Worm (Caenorhabditis elegans) whole organism, L4 larva: ENCODE data around the gene mics-1.

ENCODE experiments used
- ZK337.2 ChIP-seq: fragments of 200-800 bp; sonication (Bioruptor generic); IDR thresholded peaks from 2 replicates; pipeline ENCODE4 v1.3.6; 2022; ENCODE audit warnings: missing genetic modification reagents, missing genetic modification characterization, missing compliant biosample characterization
- aly-2 ChIP-seq: sonication (generic microtip); optimal IDR thresholded peaks from 2 replicates; lab custom pipeline; 2018; ENCODE audit warnings: missing biosample characterization, missing genetic modification characterization
- cey-2 ChIP-seq: sonication (generic microtip); optimal IDR thresholded peaks from 3 replicates; lab custom pipeline; 2017; ENCODE audit warnings: missing genetic modification characterization, mild to moderate bottlenecking, missing compliant biosample characterization, antibody characterized with exemption, borderline replicate concordance; ENCODE audit not compliant: insufficient read depth
- dve-1 ChIP-seq: sonication (generic microtip); optimal IDR thresholded peaks from 2 replicates; lab custom pipeline; 2017; ENCODE audit warnings: antibody characterized with exemption, mild to moderate bottlenecking, missing genetic modification characterization, missing compliant biosample characterization; ENCODE audit not compliant: insufficient read depth
- fos-1 ChIP-seq: fragments of 150-350 bp; optimal IDR thresholded peaks from 2 replicates; lab custom pipeline; 2014; ENCODE audit warnings: missing biosample characterization, missing genetic modification characterization
- nhr-25 ChIP-seq: sonication (generic microtip); optimal IDR thresholded peaks from 2 replicates; lab custom pipeline; 2017; ENCODE audit warnings: missing genetic modification characterization, mild to moderate bottlenecking, missing compliant biosample characterization, antibody characterized with exemption, moderate library complexity, borderline replicate concordance; ENCODE audit not compliant: insufficient read depth
- nhr-28 ChIP-seq: fragments of 150-350 bp; optimal IDR thresholded peaks from 2 replicates; lab custom pipeline; 2014; ENCODE audit warnings: missing biosample characterization, missing genetic modification characterization
- spr-3 ChIP-seq: fragments of 200-800 bp; sonication (Bioruptor generic); optimal IDR thresholded peaks from 2 replicates; lab custom pipeline; 2018; ENCODE audit warnings: mild to moderate bottlenecking, missing genetic modification characterization, missing compliant biosample characterization
- unc-62 ChIP-seq, 3 experiments: fragments of 150-350 bp in 1 of 3; sonication (generic microtip); optimal IDR thresholded peaks in 2 of 3; peaks in 1 of 3; 1 replicate in 1 of 3; 2 replicates in 2 of 3; lab custom pipeline; 2014 to 2017; ENCODE audit warnings: missing biosample characterization in 3 of 3, missing genetic modification characterization in 3 of 3, missing genetic modification reagents in 3 of 3, missing genotype in 1 of 3
- zag-1 ChIP-seq: fragments of 150-350 bp; optimal IDR thresholded peaks from 2 replicates; lab custom pipeline; 2014; ENCODE audit warnings: missing biosample characterization, missing genetic modification characterization
- zfp-3 ChIP-seq: fragments of 200-800 bp; sonication (Bioruptor generic); conservative IDR thresholded peaks from 2 replicates; pipeline ENCODE4 v1.3.6; 2022; ENCODE audit warnings: missing genetic modification reagents, missing genetic modification characterization, missing compliant biosample characterization

DNA sequence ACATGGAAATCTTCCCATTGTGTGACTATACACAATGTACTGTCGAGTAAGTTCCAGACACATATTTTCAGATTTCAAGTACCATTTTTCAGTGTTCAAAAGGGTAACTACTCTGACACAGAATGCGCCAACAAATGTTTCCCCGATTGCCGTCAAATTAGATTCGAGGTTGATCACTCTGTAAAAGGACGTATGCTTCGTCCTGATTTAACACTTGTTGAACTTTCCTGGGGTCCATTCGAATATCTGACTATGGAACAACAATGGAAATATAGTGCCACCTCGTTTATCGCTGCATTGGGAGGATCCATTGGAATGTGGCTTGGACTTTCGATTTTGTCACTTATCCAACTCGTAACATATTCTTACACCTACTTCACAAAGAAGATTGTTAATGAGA is 3.9 kb downstream of the mics-1 start:
- TF ChIP-seq ZK337.2 (GFP tag; lab: Robert Waterston, UW): no peak
- TF ChIP-seq zfp-3: no peak
- TF ChIP-seq fos-1: no peak
- TF ChIP-seq cey-2 (tag; lab: Kevin White, UChicago): no peak
- TF ChIP-seq spr-3 (GFP tag; lab: Kevin White, UChicago): no peak
- TF ChIP-seq dve-1 (tag; lab: Kevin White, UChicago): no peak
- no peak for TF ChIP-seq nhr-25
- no peak for TF ChIP-seq nhr-28 (tag; lab: Kevin White, UChicago)
- TF ChIP-seq unc-62 (GFP tag; optimal IDR thresholded peaks at IDR 0.05 in 1 of 2; lab: Kevin White, UChicago): peak in 1 of 2 experiments; percentile 91
- TF ChIP-seq unc-62 (tag; optimal IDR thresholded peaks at IDR 0.05; lab: Kevin White, UChicago): no peak
- no peak for TF ChIP-seq aly-2 (tag; lab: Kevin White, UChicago)
- no peak for TF ChIP-seq zag-1 (tag; lab: Kevin White, UChicago)
